Worm (Caenorhabditis elegans) whole organism, L4 larva: Measurements from ENCODE around the gene ldp-1.

ENCODE experiments used
- D1046.2 ChIP-seq: fragments of 200-800 bp; sonication (Bioruptor generic); IDR thresholded peaks from 2 replicates; pipeline ENCODE4 v1.3.6; 2022; ENCODE audit warnings: missing genetic modification characterization, missing compliant biosample characterization
- F37D6.2 ChIP-seq: sonication (generic microtip); optimal IDR thresholded peaks from 2 replicates; lab custom pipeline; 2016; ENCODE audit warnings: mild to moderate bottlenecking, missing genetic modification characterization, missing compliant biosample characterization
- Y48G9A.11 ChIP-seq: fragments of 200-800 bp; sonication (Bioruptor generic); IDR thresholded peaks from 2 replicates; pipeline ENCODE4 v1.3.6; 2022; ENCODE audit warnings: missing genetic modification reagents, missing genetic modification characterization, missing compliant biosample characterization
- Y5F2A.4 ChIP-seq: fragments of 200-800 bp; sonication (Bioruptor generic); optimal IDR thresholded peaks from 2 replicates; lab custom pipeline; 2018; ENCODE audit warnings: mild to moderate bottlenecking, missing genetic modification characterization, missing compliant biosample characterization
- ZK337.2 ChIP-seq: fragments of 200-800 bp; sonication (Bioruptor generic); IDR thresholded peaks from 2 replicates; pipeline ENCODE4 v1.3.6; 2022; ENCODE audit warnings: missing genetic modification reagents, missing genetic modification characterization, missing compliant biosample characterization
- ama-1 ChIP-seq: fragments of 150-350 bp; optimal IDR thresholded peaks from 2 replicates; lab custom pipeline; 2014; ENCODE audit warnings: inconsistent platforms, mixed read lengths
- ceh-28 ChIP-seq: fragments of 150-350 bp; optimal IDR thresholded peaks from 2 replicates; lab custom pipeline; 2014; ENCODE audit warnings: missing biosample characterization, missing genetic modification reagents, missing genetic modification characterization
- ceh-82 ChIP-seq: sonication (generic microtip); optimal IDR thresholded peaks from 2 replicates; lab custom pipeline; 2017; ENCODE audit warnings: missing biosample characterization, missing genetic modification characterization
- daf-12 ChIP-seq: fragments of 150-350 bp; optimal IDR thresholded peaks from 2 replicates; lab custom pipeline; 2014; ENCODE audit warnings: missing biosample characterization, missing genetic modification reagents, missing genetic modification characterization
- dmd-6 ChIP-seq: fragments of 200-800 bp; sonication (Bioruptor generic); IDR thresholded peaks from 2 replicates; pipeline ENCODE4 v1.3.6; 2022; ENCODE audit warnings: missing genetic modification reagents, missing genetic modification characterization, missing compliant biosample characterization
- dpl-1 ChIP-seq: fragments of 150-350 bp; optimal IDR thresholded peaks from 2 replicates; lab custom pipeline; 2014; ENCODE audit warnings: missing biosample characterization, missing genetic modification reagents, missing genetic modification characterization
- dve-1 ChIP-seq: sonication (generic microtip); optimal IDR thresholded peaks from 2 replicates; lab custom pipeline; 2017; ENCODE audit warnings: antibody characterized with exemption, mild to moderate bottlenecking, missing genetic modification characterization, missing compliant biosample characterization; ENCODE audit not compliant: insufficient read depth
- fkh-10 ChIP-seq: fragments of 150-350 bp; optimal IDR thresholded peaks from 2 replicates; lab custom pipeline; 2014; ENCODE audit warnings: missing biosample characterization, missing genetic modification reagents, missing genetic modification characterization
- fos-1 ChIP-seq: fragments of 150-350 bp; optimal IDR thresholded peaks from 2 replicates; lab custom pipeline; 2014; ENCODE audit warnings: missing biosample characterization, missing genetic modification characterization
- hlh-30 ChIP-seq: sonication (generic microtip); optimal IDR thresholded peaks from 2 replicates; lab custom pipeline; 2017; ENCODE audit warnings: antibody characterized with exemption, mild to moderate bottlenecking, missing genetic modification characterization, missing compliant biosample characterization; ENCODE audit not compliant: insufficient read depth
- jun-1 ChIP-seq: fragments of 150-350 bp; optimal IDR thresholded peaks from 2 replicates; lab custom pipeline; 2014; ENCODE audit warnings: missing biosample characterization, missing genetic modification reagents, missing genetic modification characterization
- lim-7 ChIP-seq: fragments of 200-800 bp; sonication (Bioruptor generic); IDR thresholded peaks from 2 replicates; pipeline ENCODE4 v1.3.6; 2022; ENCODE audit warnings: missing genetic modification characterization, missing compliant biosample characterization
- lin-1 ChIP-seq: fragments of 200-800 bp; sonication (Bioruptor generic); IDR thresholded peaks from 2 replicates; pipeline ENCODE4 v1.3.6; 2022; ENCODE audit warnings: missing genetic modification reagents, missing genetic modification characterization, missing compliant biosample characterization
- lin-15B ChIP-seq: fragments of 150-350 bp; sonication (generic microtip); optimal IDR thresholded peaks from 3 replicates; lab custom pipeline; 2014; ENCODE audit warnings: missing biosample characterization, missing genetic modification characterization
- lin-29 ChIP-seq: fragments of 200-800 bp; sonication (Bioruptor generic); IDR thresholded peaks from 2 replicates; pipeline ENCODE4 v1.3.6; 2022; ENCODE audit warnings: missing genetic modification reagents, missing genetic modification characterization, missing compliant biosample characterization
- madf-9 ChIP-seq: fragments of 200-800 bp; sonication (Bioruptor generic); conservative IDR thresholded peaks from 2 replicates; pipeline ENCODE4 v1.3.6; 2022; ENCODE audit warnings: missing genetic modification reagents, missing genetic modification characterization, missing compliant biosample characterization
- mdl-1 ChIP-seq, 2 experiments: fragments of 150-350 bp in 1 of 2; sonication (generic microtip) in 1 of 2; optimal IDR thresholded peaks; 2 replicates each; lab custom pipeline; 2014 to 2017; ENCODE audit warnings: missing biosample characterization in 2 of 2, missing genetic modification characterization in 2 of 2
- mes-2 ChIP-seq: sonication (generic microtip); optimal IDR thresholded peaks from 2 replicates; lab custom pipeline; 2016; ENCODE audit warnings: missing genotype, mild to moderate bottlenecking, missing genetic modification characterization, missing compliant biosample characterization; ENCODE audit not compliant: poor library complexity, severe bottlenecking
- mxl-2 ChIP-seq: fragments of 200-800 bp; sonication (Bioruptor generic); conservative IDR thresholded peaks from 2 replicates; pipeline ENCODE4 v1.3.6; 2022; ENCODE audit warnings: missing genetic modification reagents, missing genetic modification characterization, missing compliant biosample characterization
- mxl-3 ChIP-seq: fragments of 200-800 bp; sonication (Bioruptor generic); optimal IDR thresholded peaks from 2 replicates; lab custom pipeline; 2018; ENCODE audit warnings: mild to moderate bottlenecking, missing genetic modification characterization, missing compliant biosample characterization
- nhr-237 ChIP-seq: sonication (generic microtip); optimal IDR thresholded peaks from 2 replicates; lab custom pipeline; 2017; ENCODE audit warnings: missing biosample characterization, missing genetic modification characterization
- nhr-25 ChIP-seq: sonication (generic microtip); optimal IDR thresholded peaks from 2 replicates; lab custom pipeline; 2017; ENCODE audit warnings: missing genetic modification characterization, mild to moderate bottlenecking, missing compliant biosample characterization, antibody characterized with exemption, moderate library complexity, borderline replicate concordance; ENCODE audit not compliant: insufficient read depth
- nhr-28 ChIP-seq: fragments of 150-350 bp; optimal IDR thresholded peaks from 2 replicates; lab custom pipeline; 2014; ENCODE audit warnings: missing biosample characterization, missing genetic modification characterization
- nhr-42 ChIP-seq: fragments of 200-800 bp; sonication (Bioruptor generic); IDR thresholded peaks from 2 replicates; pipeline ENCODE4 v1.3.6; 2022; ENCODE audit warnings: missing genetic modification characterization, missing compliant biosample characterization
- nhr-48 ChIP-seq: sonication (generic microtip); optimal IDR thresholded peaks from 2 replicates; lab custom pipeline; 2016; ENCODE audit warnings: mild to moderate bottlenecking, missing genetic modification characterization, missing compliant biosample characterization
- nhr-6 ChIP-seq: fragments of 150-350 bp; optimal IDR thresholded peaks from 2 replicates; lab custom pipeline; 2014; ENCODE audit warnings: missing biosample characterization, missing genetic modification characterization
- saeg-2 ChIP-seq: fragments of 200-800 bp; sonication (Bioruptor generic); IDR thresholded peaks from 2 replicates; pipeline ENCODE4 v1.3.6; 2022; ENCODE audit warnings: missing genetic modification reagents, missing genetic modification characterization, missing compliant biosample characterization
- set-16 ChIP-seq: fragments of 200-800 bp; sonication (Bioruptor generic); IDR thresholded peaks from 2 replicates; pipeline ENCODE4 v1.3.6; 2022; ENCODE audit warnings: missing genetic modification reagents, missing genetic modification characterization, missing compliant biosample characterization
- skn-1 ChIP-seq: fragments of 150-350 bp; optimal IDR thresholded peaks from 2 replicates; lab custom pipeline; 2014; ENCODE audit warnings: missing biosample characterization, missing genetic modification characterization
- snpc-4 ChIP-seq: fragments of 150-350 bp; optimal IDR thresholded peaks from 2 replicates; lab custom pipeline; 2014; ENCODE audit warnings: missing biosample characterization, missing genetic modification characterization
- tra-1 ChIP-seq: fragments of 200-800 bp; sonication (Bioruptor generic); IDR thresholded peaks from 2 replicates; pipeline ENCODE4 v1.3.6; 2022; ENCODE audit warnings: missing genetic modification reagents, missing genetic modification characterization, missing compliant biosample characterization
- unc-62 ChIP-seq, 3 experiments: fragments of 150-350 bp in 1 of 3; sonication (generic microtip); optimal IDR thresholded peaks in 2 of 3; peaks in 1 of 3; 1 replicate in 1 of 3; 2 replicates in 2 of 3; lab custom pipeline; 2014 to 2017; ENCODE audit warnings: missing biosample characterization in 3 of 3, missing genetic modification characterization in 3 of 3, missing genetic modification reagents in 3 of 3, missing genotype in 1 of 3
- vab-7 ChIP-seq: fragments of 200-800 bp; sonication (Bioruptor generic); IDR thresholded peaks from 2 replicates; pipeline ENCODE4 v1.3.6; 2022; ENCODE audit warnings: missing genetic modification reagents, missing genetic modification characterization, missing compliant biosample characterization
- zag-1 ChIP-seq: fragments of 150-350 bp; optimal IDR thresholded peaks from 2 replicates; lab custom pipeline; 2014; ENCODE audit warnings: missing biosample characterization, missing genetic modification characterization
- zip-2 ChIP-seq: fragments of 150-350 bp; optimal IDR thresholded peaks from 2 replicates; lab custom pipeline; 2014; ENCODE audit warnings: missing biosample characterization, missing genetic modification characterization

Gene ldp-1

DNA sequence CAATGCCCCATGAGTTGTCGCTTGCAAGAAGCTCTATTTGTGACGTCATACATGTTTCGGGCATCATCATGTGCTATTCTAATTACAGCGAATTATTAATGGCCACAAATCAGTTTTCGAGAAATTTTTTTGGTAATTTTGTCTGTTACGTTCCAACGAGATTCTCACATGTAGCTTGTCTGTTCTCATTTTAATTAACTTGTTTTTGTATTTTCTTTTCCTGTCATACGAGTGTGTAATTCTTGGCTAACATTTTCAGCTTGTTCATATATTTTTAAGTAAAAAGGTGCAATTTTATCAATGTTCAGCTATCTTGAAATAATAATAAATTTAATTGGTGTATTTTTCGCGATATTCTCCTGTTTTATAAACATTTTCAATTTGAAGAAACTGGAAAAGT lies 27.9 kb downstream of the ldp-1 start, which contains the start of gene srbc-21:
TSS of gene srbc-21 (plus strand) at position 301 of the 400 bp plus-strand sequence.
- TF ChIP-seq madf-9 (GFP tag; lab: Robert Waterston, UW) (no peak), D1046.2 (GFP tag; lab: Robert Waterston, UW) (no peak), nhr-237 (tag; lab: Kevin White, UChicago) (no peak), lim-7 (no peak), lin-15B (tag; lab: Kevin White, UChicago) (no peak), hlh-30 (tag; lab: Kevin White, UChicago) (no peak), ZK337.2 (GFP tag; lab: Robert Waterston, UW) (no peak), daf-12 (tag; lab: Kevin White, UChicago) (no peak), zip-2 (tag; lab: Kevin White, UChicago) (no peak), jun-1 (tag; lab: Kevin White, UChicago) (no peak), nhr-6 (tag; lab: Kevin White, UChicago) (no peak), set-16 (GFP tag; lab: Robert Waterston, UW) (no peak), lin-29 (GFP tag; lab: Robert Waterston, UW) (no peak), saeg-2 (no peak)

ce11 chrV:2156830-2157229 lies 29.5 kb downstream of the ldp-1 start, which contains the start of gene srbc-22:
TSS of gene srbc-22 (plus strand) at chrV:2157130.
- no peak for TF ChIP-seq mxl-2 (GFP tag; lab: Robert Waterston, UW)
- no peak for TF ChIP-seq snpc-4 (tag; lab: Kevin White, UChicago)
- TF ChIP-seq ceh-28 (tag; lab: Kevin White, UChicago) = no peak
- TF ChIP-seq skn-1 (tag; lab: Kevin White, UChicago) = no peak
- TF ChIP-seq nhr-28 (tag; lab: Kevin White, UChicago) = no peak
- no peak for TF ChIP-seq F37D6.2 (tag; lab: Kevin White, UChicago)
- no peak for TF ChIP-seq zag-1
- TF ChIP-seq nhr-48 (tag; lab: Kevin White, UChicago) = no peak
- TF ChIP-seq vab-7 (GFP tag; lab: Robert Waterston, UW) = no peak
- no peak for TF ChIP-seq mxl-3 (GFP tag; lab: Kevin White, UChicago)
- TF ChIP-seq, all 104 proteins: peak for 0

- TF ChIP-seq mes-2 (tag; lab: Kevin White, UChicago) (no peak), fos-1 (tag; lab: Kevin White, UChicago) (no peak), unc-62 (GFP tag; optimal IDR thresholded peaks at IDR 0.05 in 1 of 2; lab: Kevin White, UChicago) (no peak), unc-62 (tag; optimal IDR thresholded peaks at IDR 0.05; lab: Kevin White, UChicago) (no peak), F37D6.2 (tag; lab: Kevin White, UChicago) (no peak), ZK337.2 (GFP tag; lab: Robert Waterston, UW) (no peak), madf-9 (GFP tag; lab: Robert Waterston, UW) (no peak), nhr-42 (no peak), mdl-1 (tag; optimal IDR thresholded peaks at IDR 0.05; lab: Kevin White, UChicago) (no peak)
Observed at ce11 chrV:2159331-2159730, 32.0 kb downstream of the ldp-1 start, which contains the start of gene C45H4.14. TSS of gene C45H4.14 (minus strand) at chrV:2159431.

ce11 chrV:2163735-2164134 lies 36.4 kb downstream of the ldp-1 start, which contains the start of gene str-255:
TSS of gene str-255 (minus strand) at chrV:2163835.
- no peak for TF ChIP-seq nhr-25 (tag; lab: Kevin White, UChicago)
- TF ChIP-seq Y5F2A.4 (GFP tag; lab: Kevin White, UChicago) = no peak
- TF ChIP-seq dmd-6 (GFP tag; lab: Robert Waterston, UW) = no peak
- no peak for TF ChIP-seq lin-15B (tag; lab: Kevin White, UChicago)
- TF ChIP-seq tra-1 (GFP tag; lab: Robert Waterston, UW) = no peak
- no peak for TF ChIP-seq fkh-10 (GFP tag; lab: Kevin White, UChicago)
- TF ChIP-seq dve-1 (tag; lab: Kevin White, UChicago) = no peak
- TF ChIP-seq set-16 (GFP tag; lab: Robert Waterston, UW) = no peak
- TF ChIP-seq ceh-82 (tag; lab: Kevin White, UChicago) = no peak
- no peak for TF ChIP-seq mxl-3 (GFP tag; lab: Kevin White, UChicago)
- no peak for TF ChIP-seq ZK337.2 (GFP tag; lab: Robert Waterston, UW)
- TF ChIP-seq vab-7 (GFP tag; lab: Robert Waterston, UW) = no peak
- TF ChIP-seq ama-1 = no peak
- no peak for TF ChIP-seq Y48G9A.11 (GFP tag; lab: Robert Waterston, UW)
- TF ChIP-seq lin-1 (GFP tag; lab: Robert Waterston, UW) = no peak
- no peak for TF ChIP-seq dpl-1 (GFP tag; lab: Kevin White, UChicago)
- TF ChIP-seq, all 104 proteins: peak for 0
